Worm (Caenorhabditis elegans) whole organism, early embryonic: ENCODE data around the gene srx-84.

Experiments used
- ceh-36 ChIP-seq: sonication (generic microtip); optimal IDR thresholded peaks from 2 replicates; lab custom pipeline; 2016; ENCODE audit warnings: missing genetic modification characterization, inconsistent platforms, missing compliant biosample characterization
- hmg-4 ChIP-seq: fragments of 200-800 bp; sonication (Bioruptor generic); optimal IDR thresholded peaks from 2 replicates; lab custom pipeline; 2018; ENCODE audit warnings: mild to moderate bottlenecking, missing genetic modification characterization, missing compliant biosample characterization
- sea-1 ChIP-seq: fragments of 200-800 bp; sonication (Bioruptor generic); conservative IDR thresholded peaks from 2 replicates; pipeline ENCODE4 v1.3.6; 2022; ENCODE audit warnings: missing genetic modification characterization, missing compliant biosample characterization

DNA sequence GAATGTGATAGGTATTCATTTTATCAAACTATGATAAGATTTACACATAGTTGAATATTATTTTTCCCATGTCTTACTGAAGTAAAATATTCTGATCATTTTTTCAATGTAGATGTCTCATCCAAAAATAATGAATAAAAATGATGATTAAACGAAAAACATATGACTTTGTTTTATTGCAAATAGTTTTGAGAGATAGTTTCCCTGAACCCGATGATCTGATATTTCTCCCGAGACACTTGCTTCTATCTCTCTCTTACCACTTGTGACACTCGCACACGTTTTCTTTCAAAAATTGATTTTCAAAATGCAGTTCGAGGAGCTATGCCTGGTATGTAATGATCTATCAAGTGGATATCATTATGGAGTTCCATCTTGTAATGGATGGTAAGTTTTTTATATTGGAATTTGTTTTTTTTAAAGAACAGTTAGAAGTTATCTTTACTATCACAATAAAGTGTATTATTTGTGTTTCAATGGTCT, 28.7 kb upstream of the srx-84 start, which contains the start of the genes nhr-101 and pms-2:
- TF ChIP-seq sea-1 (GFP tag; lab: Robert Waterston, UW): no peak
- TF ChIP-seq hmg-4 (GFP tag; lab: Kevin White, UChicago): no peak
- no peak for TF ChIP-seq ceh-36 (tag; lab: Kevin White, UChicago)
